Worm (Caenorhabditis elegans) whole organism, young adult: Measurements from ENCODE around the gene C45G9.6.
A peak's percentile ranks its signal among the peaks of the same experiment; 100 is the strongest.

Experiments
- F33H1.4 ChIP-seq: fragments of 200-800 bp; sonication (Bioruptor generic); IDR thresholded peaks from 2 replicates; pipeline ENCODE4 v1.3.6; 2022; ENCODE audit warnings: missing genetic modification reagents, missing genetic modification characterization, missing compliant biosample characterization
- F37B4.10 ChIP-seq: fragments of 200-800 bp; sonication (Bioruptor generic); IDR thresholded peaks from 2 replicates; pipeline ENCODE4 v1.3.6; 2022; ENCODE audit warnings: missing genetic modification characterization, missing compliant biosample characterization
- T07F8.4 ChIP-seq: sonication (generic microtip); optimal IDR thresholded peaks from 2 replicates; lab custom pipeline; 2016; ENCODE audit warnings: mild to moderate bottlenecking, missing genetic modification characterization, moderate library complexity, missing compliant biosample characterization
- Y53F4B.3 ChIP-seq: fragments of 200-800 bp; sonication (Bioruptor generic); IDR thresholded peaks from 2 replicates; pipeline ENCODE4 v1.3.6; 2022; ENCODE audit warnings: missing genetic modification reagents, missing genetic modification characterization, missing compliant biosample characterization
- Y53G8AR.9 ChIP-seq: fragments of 200-800 bp; sonication (Bioruptor generic); conservative IDR thresholded peaks from 2 replicates; pipeline ENCODE4 v1.3.6; 2022; ENCODE audit warnings: missing genetic modification reagents, missing genetic modification characterization, missing compliant biosample characterization
- Y79H2A.3 ChIP-seq: fragments of 200-800 bp; sonication (Bioruptor generic); conservative IDR thresholded peaks from 2 replicates; pipeline ENCODE4 v1.3.6; 2022; ENCODE audit warnings: missing genetic modification reagents, missing genetic modification characterization, missing compliant biosample characterization
- aptf-3 ChIP-seq: fragments of 200-800 bp; sonication (Bioruptor generic); IDR thresholded peaks from 2 replicates; pipeline ENCODE4 v1.3.6; 2022; ENCODE audit warnings: missing genetic modification characterization, missing compliant biosample characterization
- attf-5 ChIP-seq: fragments of 200-800 bp; sonication (Bioruptor generic); optimal IDR thresholded peaks from 2 replicates; lab custom pipeline; 2018; ENCODE audit warnings: mild to moderate bottlenecking, missing genetic modification characterization, missing compliant biosample characterization
- ccch-3 ChIP-seq: fragments of 200-800 bp; sonication (Bioruptor generic); optimal IDR thresholded peaks from 2 replicates; lab custom pipeline; 2018; ENCODE audit warnings: mild to moderate bottlenecking, missing genetic modification characterization, missing compliant biosample characterization
- ceh-27 ChIP-seq: fragments of 200-800 bp; sonication (Bioruptor generic); optimal IDR thresholded peaks from 2 replicates; lab custom pipeline; 2018; ENCODE audit warnings: mild to moderate bottlenecking, missing genetic modification characterization, moderate library complexity, missing compliant biosample characterization
- ceh-91 ChIP-seq: fragments of 200-800 bp; sonication (Bioruptor generic); IDR thresholded peaks from 2 replicates; pipeline ENCODE4 v1.3.6; 2022; ENCODE audit warnings: missing genetic modification reagents, missing genetic modification characterization, missing compliant biosample characterization
- dox-1 ChIP-seq: fragments of 200-800 bp; sonication (Bioruptor generic); IDR thresholded peaks from 2 replicates; pipeline ENCODE4 v1.3.6; 2022; ENCODE audit warnings: missing genetic modification reagents, missing genetic modification characterization, missing compliant biosample characterization
- dpff-1 ChIP-seq: sonication (generic microtip); optimal IDR thresholded peaks from 2 replicates; lab custom pipeline; 2017; ENCODE audit warnings: mild to moderate bottlenecking, missing genetic modification characterization, missing compliant biosample characterization
- dpl-1 ChIP-seq: fragments of 150-350 bp; optimal IDR thresholded peaks from 2 replicates; lab custom pipeline; 2014; ENCODE audit warnings: missing biosample characterization, missing genetic modification reagents, missing genetic modification characterization
- efl-1 ChIP-seq: fragments of 150-350 bp; optimal IDR thresholded peaks from 2 replicates; lab custom pipeline; 2014; ENCODE audit warnings: missing biosample characterization, missing genetic modification reagents, missing genetic modification characterization
- let-526 ChIP-seq: fragments of 200-800 bp; sonication (Bioruptor generic); IDR thresholded peaks from 2 replicates; pipeline ENCODE4 v1.3.6; 2022; ENCODE audit warnings: missing genetic modification reagents, missing genetic modification characterization, missing compliant biosample characterization
- lin-35 ChIP-seq, 3 experiments: fragments of 150-350 bp in 2 of 3; sonication (generic microtip) in 1 of 3; optimal IDR thresholded peaks; 2 replicates each; lab custom pipeline; 2014 to 2018; ENCODE audit warnings: missing biosample characterization in 3 of 3, missing genetic modification characterization in 3 of 3, missing genetic modification reagents in 3 of 3
- lin-40 ChIP-seq: sonication (generic microtip); optimal IDR thresholded peaks from 2 replicates; lab custom pipeline; 2016; ENCODE audit warnings: missing genetic modification characterization, mild to moderate bottlenecking, missing compliant biosample characterization, missing genotype, missing genetic modification reagents
- lsl-1 ChIP-seq: fragments of 200-800 bp; sonication (Bioruptor generic); optimal IDR thresholded peaks from 2 replicates; lab custom pipeline; 2018; ENCODE audit warnings: mild to moderate bottlenecking, missing genetic modification characterization, moderate library complexity, missing compliant biosample characterization
- madf-6 ChIP-seq: fragments of 200-800 bp; sonication (Bioruptor generic); IDR thresholded peaks from 2 replicates; pipeline ENCODE4 v1.3.6; 2022; ENCODE audit warnings: missing genetic modification reagents, missing genetic modification characterization, missing compliant biosample characterization
- madf-8 ChIP-seq: fragments of 200-800 bp; sonication (Bioruptor generic); conservative IDR thresholded peaks from 2 replicates; pipeline ENCODE4 v1.3.6; 2022; ENCODE audit warnings: missing genetic modification reagents, missing genetic modification characterization, missing compliant biosample characterization
- mes-4 ChIP-seq: sonication (generic microtip); optimal IDR thresholded peaks from 2 replicates; lab custom pipeline; 2016; ENCODE audit warnings: missing genotype, missing genetic modification characterization, missing compliant biosample characterization
- nfya-1 ChIP-seq: sonication (generic microtip); optimal IDR thresholded peaks from 2 replicates; lab custom pipeline; 2017; ENCODE audit warnings: antibody characterized with exemption, missing compliant biosample characterization, missing genetic modification characterization, borderline replicate concordance; ENCODE audit not compliant: insufficient read depth
- nfyb-1 ChIP-seq: fragments of 200-800 bp; sonication (Bioruptor generic); IDR thresholded peaks from 2 replicates; pipeline ENCODE4 v1.3.6; 2022; ENCODE audit warnings: missing genetic modification reagents, missing genetic modification characterization, missing compliant biosample characterization
- nhr-80 ChIP-seq: sonication (generic microtip); optimal IDR thresholded peaks from 2 replicates; lab custom pipeline; 2016; ENCODE audit warnings: missing genetic modification characterization, missing compliant biosample characterization
- pha-4 ChIP-seq: fragments of 150-350 bp; sonication (generic microtip); optimal IDR thresholded peaks from 2 replicates; lab custom pipeline; 2014; ENCODE audit warnings: missing biosample characterization, missing genetic modification reagents, missing genetic modification characterization
- rec-8 ChIP-seq, 2 experiments: sonication (generic microtip); optimal IDR thresholded peaks; 2 replicates each; lab custom pipeline; 2016; ENCODE audit warnings: mild to moderate bottlenecking in 2 of 2, missing genetic modification characterization in 2 of 2, missing genetic modification reagents in 2 of 2, missing genotype in 2 of 2, missing biosample characterization in 1 of 2, missing compliant biosample characterization in 1 of 2, moderate library complexity in 1 of 2
- snpc-3.4 ChIP-seq: sonication (generic microtip); optimal IDR thresholded peaks from 2 replicates; lab custom pipeline; 2017; ENCODE audit warnings: missing genetic modification characterization, mild to moderate bottlenecking, missing compliant biosample characterization, antibody characterized with exemption, moderate library complexity, missing genotype, missing genetic modification reagents
- snpc-4 ChIP-seq, 5 experiments: fragments of 150-350 bp in 1 of 5; sonication (generic microtip) in 4 of 5; optimal IDR thresholded peaks; 2 replicates each; lab custom pipeline; 2014 to 2018; ENCODE audit warnings: missing genetic modification characterization in 5 of 5, missing biosample characterization in 3 of 5, antibody characterized with exemption in 2 of 5, mild to moderate bottlenecking in 2 of 5, missing compliant biosample characterization in 2 of 5, missing genotype in 2 of 5, moderate library complexity in 2 of 5, missing genetic modification reagents in 1 of 5
- sptf-2 ChIP-seq: fragments of 200-800 bp; sonication (Bioruptor generic); optimal IDR thresholded peaks from 2 replicates; lab custom pipeline; 2018; ENCODE audit warnings: mild to moderate bottlenecking, missing genetic modification characterization, missing compliant biosample characterization
- tlf-1 ChIP-seq: fragments of 200-800 bp; sonication (Bioruptor generic); optimal IDR thresholded peaks from 2 replicates; lab custom pipeline; 2018; ENCODE audit warnings: mild to moderate bottlenecking, missing genetic modification characterization, missing compliant biosample characterization
- unc-130 ChIP-seq: sonication (generic microtip); optimal IDR thresholded peaks from 2 replicates; lab custom pipeline; 2016; ENCODE audit warnings: missing genetic modification reagents, missing genetic modification characterization, missing compliant biosample characterization
- xnd-1 ChIP-seq: sonication (generic microtip); optimal IDR thresholded peaks from 2 replicates; lab custom pipeline; 2016; ENCODE audit warnings: missing genotype, missing genetic modification reagents, missing genetic modification characterization, missing compliant biosample characterization
- zim-3 ChIP-seq: sonication (generic microtip); optimal IDR thresholded peaks from 2 replicates; lab custom pipeline; 2017; ENCODE audit warnings: mild to moderate bottlenecking, missing genetic modification characterization, moderate library complexity, missing compliant biosample characterization
- ztf-18 ChIP-seq: sonication (generic microtip); optimal IDR thresholded peaks from 2 replicates; lab custom pipeline; 2016; ENCODE audit warnings: missing genotype, mild to moderate bottlenecking, missing genetic modification characterization, missing compliant biosample characterization
- ztf-6 ChIP-seq: fragments of 200-800 bp; sonication (Bioruptor generic); IDR thresholded peaks from 2 replicates; pipeline ENCODE4 v1.3.6; 2022; ENCODE audit warnings: missing genetic modification reagents, missing genetic modification characterization, missing compliant biosample characterization

Gene C45G9.6

DNA sequence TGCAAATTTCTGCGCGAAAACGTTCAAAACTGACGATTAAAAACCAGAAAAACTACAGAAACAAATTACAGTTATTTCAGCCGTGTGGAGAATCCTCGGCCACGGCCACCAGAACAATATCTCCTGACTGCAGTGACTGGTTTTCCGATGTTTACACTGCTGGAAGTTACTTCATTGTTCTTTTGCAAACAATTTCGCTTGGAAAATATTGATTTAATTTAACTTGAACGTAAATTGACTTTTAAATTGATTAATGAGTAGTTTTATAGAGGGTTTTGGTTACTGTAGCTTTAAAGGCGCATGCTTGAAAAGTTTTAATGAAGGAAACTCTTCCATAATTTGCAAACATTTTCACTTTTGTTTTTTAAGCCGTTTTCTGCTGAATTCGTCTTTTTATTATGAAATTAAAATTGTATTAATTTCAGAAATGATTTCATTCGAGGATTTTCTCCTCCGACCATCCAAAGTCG is 37.3 kb upstream of the C45G9.6 start, which contains the start of gene smcr-8 (continued):
- TF ChIP-seq attf-5 (GFP tag; lab: Kevin White, UChicago) (peak; percentile 46), pha-4 (tag; lab: Kevin White, UChicago) (no peak), Y79H2A.3 (GFP tag; lab: Robert Waterston, UW) (0 out of 2 replicates have a peak, but pooled peaks have one; percentile 40), ztf-18 (peak; percentile 72), sptf-2 (GFP tag; lab: Kevin White, UChicago) (peak; percentile 33), lsl-1 (GFP tag; lab: Kevin White, UChicago) (peak; percentile 96), ccch-3 (peak; percentile 3), Y53F4B.3 (GFP tag; lab: Robert Waterston, UW) (no peak), dox-1 (peak; percentile 86), efl-1 (GFP tag; lab: Kevin White, UChicago) (peak; percentile 29), let-526 (GFP tag; lab: Robert Waterston, UW) (peak; percentile 51; the same call in 1 of the 2 replicates), madf-8 (GFP tag; lab: Robert Waterston, UW) (peak; percentile 69), madf-6 (GFP tag; lab: Robert Waterston, UW) (peak; percentile 82), unc-130 (peak; percentile 78), rec-8 (tag; optimal IDR thresholded peaks at IDR 0.05; lab: Kevin White, UChicago) (peak in 1 of 2 experiments; percentile 17), nfyb-1 (no peak), tlf-1 (peak; percentile 23), F33H1.4 (GFP tag; lab: Robert Waterston, UW) (peak; percentile 55), xnd-1 (tag; lab: Kevin White, UChicago) (peak; percentile 82), ceh-27 (GFP tag; lab: Kevin White, UChicago) (peak; percentile 49), snpc-3.4 (peak; percentile 61), nhr-80 (peak; percentile 32), T07F8.4 (tag; lab: Kevin White, UChicago) (no peak)

DNA sequence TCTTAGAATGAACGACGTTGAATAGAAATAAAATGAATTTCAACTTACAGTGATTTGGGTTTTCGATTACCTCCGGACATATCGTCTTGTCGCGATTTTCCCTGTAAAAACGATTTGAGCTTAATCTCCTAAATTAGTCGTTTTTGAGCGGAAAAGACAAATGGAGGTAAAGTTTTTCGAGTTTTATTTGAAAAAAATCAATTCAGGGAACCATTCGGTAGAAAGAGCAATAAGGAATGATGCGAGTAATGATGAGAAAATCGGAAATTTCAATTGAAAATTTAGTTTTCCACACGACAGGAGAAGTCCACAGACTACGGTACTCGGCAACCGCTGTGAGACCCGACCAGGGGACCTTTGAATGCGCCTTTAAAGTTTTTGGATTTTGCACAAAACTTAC is 34.0 kb upstream of the C45G9.6 start, which contains the start of gene R144.10:
TSS of gene R144.10 (minus strand) at position 101 of the 400 bp plus-strand sequence.
- TF ChIP-seq F33H1.4 (GFP tag; lab: Robert Waterston, UW) (peak; percentile 50), lsl-1 (GFP tag; lab: Kevin White, UChicago) (peak; percentile 49), ceh-91 (GFP tag; lab: Robert Waterston, UW) (no peak), nfya-1 (tag; lab: Kevin White, UChicago) (no peak)

ce11 chrIII:5004621-5005020 is 31.6 kb upstream of the C45G9.6 start, which contains the start of gene R144.6:
TSS of gene R144.6 (minus strand) at chrIII:5004721.
- TF ChIP-seq F37B4.10 (GFP tag; lab: Robert Waterston, UW) = no peak
- TF ChIP-seq snpc-3.4 = no peak
- no peak for TF ChIP-seq dpff-1 (tag; lab: Kevin White, UChicago)
- no peak for TF ChIP-seq unc-130
- no peak for TF ChIP-seq lin-35 (GFP tag; optimal IDR thresholded peaks at IDR 0.05; lab: Kevin White, UChicago)
- TF ChIP-seq aptf-3 (GFP tag; lab: Robert Waterston, UW) = no peak
- TF ChIP-seq ztf-6 (GFP tag; lab: Robert Waterston, UW) = no peak
- no peak for TF ChIP-seq Y53G8AR.9 (GFP tag; lab: Robert Waterston, UW)
- TF ChIP-seq zim-3 = no peak
- no peak for TF ChIP-seq dpl-1 (GFP tag; lab: Kevin White, UChicago)

DNA sequence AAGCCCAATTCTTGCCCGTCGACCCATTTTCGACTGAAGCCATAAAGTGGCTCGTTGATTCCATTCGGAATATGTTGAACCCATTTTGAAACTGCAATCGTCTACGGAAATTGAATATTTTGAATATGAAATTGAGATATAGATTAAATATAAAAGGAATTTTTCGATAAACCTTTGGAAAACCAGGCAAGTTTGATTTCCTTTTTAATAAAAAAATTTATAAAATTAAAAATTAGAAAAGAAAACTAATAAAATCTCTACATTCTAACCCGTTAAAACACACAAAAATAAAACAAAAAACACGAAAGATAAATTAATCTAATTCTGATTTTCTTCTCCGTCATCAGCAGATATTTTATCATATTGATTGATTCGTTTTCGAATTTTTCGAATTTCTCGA is 29.4 kb upstream of the C45G9.6 start, which contains the start of gene R144.12:
TSS of gene R144.12 (minus strand) at position 101 of the 400 bp plus-strand sequence.
- TF ChIP-seq F37B4.10 (GFP tag; lab: Robert Waterston, UW) (no peak), snpc-4 (GFP tag; optimal IDR thresholded peaks at IDR 0.05; lab: Kevin White, UChicago) (no peak), snpc-4 (tag; optimal IDR thresholded peaks at IDR 0.05; lab: Kevin White, UChicago) (no peak), mes-4 (no peak), lin-35 (GFP tag; optimal IDR thresholded peaks at IDR 0.05; lab: Kevin White, UChicago) (no peak), lin-40 (no peak), lsl-1 (GFP tag; lab: Kevin White, UChicago) (no peak), let-526 (GFP tag; lab: Robert Waterston, UW) (no peak)
